Fruit fly (Drosophila melanogaster): ENCODE results near the gene Dtd.

Gene Dtd

DNA sequence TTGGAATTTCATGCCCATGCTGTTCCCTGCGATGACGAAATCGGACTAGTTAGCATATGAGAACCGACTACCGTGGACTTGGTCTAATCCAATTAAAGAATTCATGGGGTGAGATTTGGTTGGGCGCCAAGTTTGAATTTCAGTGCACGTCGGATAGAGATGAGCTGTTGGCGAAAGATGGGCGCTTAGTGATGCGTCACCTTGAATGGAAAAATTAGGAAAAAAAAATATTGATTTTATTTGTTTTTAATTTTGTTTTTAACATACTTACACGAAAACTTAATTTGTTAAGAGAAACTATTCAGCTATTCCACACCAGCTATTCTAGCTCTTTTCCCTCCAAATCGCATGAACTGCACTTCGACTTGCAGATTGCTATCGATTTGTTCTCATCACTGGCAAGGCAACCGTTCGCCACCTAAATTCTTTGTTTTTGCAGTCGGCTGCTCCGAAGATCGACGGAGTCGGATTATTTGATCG lies 8.2 kb upstream of the Dtd start, which contains the start of the genes ninaG and Sptz (continued):
- peak; percentile 91 for TF ChIP-seq Sry-δ (GFP tag; optimal IDR thresholded peaks at IDR 0.05)
- TF ChIP-seq Mad (GFP tag; optimal IDR thresholded peaks at IDR 0.05), result peak; percentile 95
- TF ChIP-seq maf-S (GFP tag; optimal IDR thresholded peaks at IDR 0.05), result peak; percentile 92
- peak; percentile 67 for TF ChIP-seq CG7928 (GFP tag; optimal IDR thresholded peaks at IDR 0.05)
- TF ChIP-seq Nf-YC (tag; optimal IDR thresholded peaks at IDR 0.05), result no peak
- TF ChIP-seq CG17359 (tag; optimal IDR thresholded peaks at IDR 0.05), result peak; percentile 92
- TF ChIP-seq CG2202 (tag; optimal IDR thresholded peaks at IDR 0.05), result peak; percentile 80
- TF ChIP-seq CG16815 (GFP tag; optimal IDR thresholded peaks at IDR 0.05), result peak; percentile 91
- TF ChIP-seq Fer3 (tag; optimal IDR thresholded peaks at IDR 0.05), result peak; percentile 91
- TF ChIP-seq zen (tag; optimal IDR thresholded peaks at IDR 0.05), result peak; percentile 94
- peak; percentile 94 for TF ChIP-seq Camta (GFP tag; optimal IDR thresholded peaks at IDR 0.05)
- peak; percentile 67 for TF ChIP-seq CG11696 (GFP tag; IDR thresholded peaks at IDR 0.05)
- peak; percentile 94 for TF ChIP-seq CG12942 (GFP tag; optimal IDR thresholded peaks at IDR 0.05)
- TF ChIP-seq CG4617 (GFP tag; optimal IDR thresholded peaks at IDR 0.05; ENCODE audit: borderline replicate concordance), result peak; percentile 94
- peak; percentile 80 for TF ChIP-seq chm (GFP tag; IDR thresholded peaks at IDR 0.05)
- 0 out of 3 replicates have a peak, but pooled peaks have one; percentile 17 for TF ChIP-seq CG6791 (GFP tag; IDR thresholded peaks at IDR 0.05; ENCODE audit: partially characterized antibody)
- TF ChIP-seq dan (GFP tag; IDR thresholded peaks at IDR 0.05), result peak; percentile 84
- peak; percentile 87 for TF ChIP-seq CG15269 (tag; optimal IDR thresholded peaks at IDR 0.05)
- peak; percentile 91 for TF ChIP-seq CG3065 (GFP tag; optimal IDR thresholded peaks at IDR 0.05)
- peak; percentile 85 for TF ChIP-seq oc (tag; optimal IDR thresholded peaks at IDR 0.05)
- peak; percentile 93 for TF ChIP-seq CG7372 (GFP tag; IDR thresholded peaks at IDR 0.05)
- no peak for TF ChIP-seq Tbp (GFP tag; optimal IDR thresholded peaks at IDR 0.05)
- TF ChIP-seq br (optimal IDR thresholded peaks at IDR 0.05), result no peak
- TF ChIP-seq Hmx (GFP tag; optimal IDR thresholded peaks at IDR 0.05), result peak; percentile 87
- peak; percentile 95 for TF ChIP-seq CG4424 (GFP tag; optimal IDR thresholded peaks at IDR 0.05)
- TF ChIP-seq Xbp1 (GFP tag; optimal IDR thresholded peaks at IDR 0.05), result peak; percentile 97
- peak; percentile 56 for TF ChIP-seq CG8359 (GFP tag; optimal IDR thresholded peaks at IDR 0.05; ENCODE audit: borderline replicate concordance)
- peak; percentile 70; the same call in 1 of the 2 replicates for TF ChIP-seq Poxn (GFP tag; IDR thresholded peaks at IDR 0.05)
- TF ChIP-seq CG3995 (GFP tag; optimal IDR thresholded peaks at IDR 0.05), result peak; percentile 56
- TF ChIP-seq CG31365 (tag; optimal IDR thresholded peaks at IDR 0.05), result peak; percentile 6
- peak; percentile 81; the same call in 1 of the 3 replicates for TF ChIP-seq C15 (GFP tag; IDR thresholded peaks at IDR 0.05)
- peak; percentile 94 for TF ChIP-seq dmrt11E (tag; optimal IDR thresholded peaks at IDR 0.05)
- peak; percentile 97 for TF ChIP-seq lmd (GFP tag; IDR thresholded peaks at IDR 0.05)
- TF ChIP-seq Mes4 (GFP tag; optimal IDR thresholded peaks at IDR 0.05), result peak; percentile 86
- TF ChIP-seq CG10147 (GFP tag; optimal IDR thresholded peaks at IDR 0.05), result no peak
- TF ChIP-seq nerfin-1 (tag; optimal IDR thresholded peaks at IDR 0.05), result peak; percentile 84
- peak; percentile 83 for TF ChIP-seq CG3407 (GFP tag; optimal IDR thresholded peaks at IDR 0.05)
- peak; percentile 88 for TF ChIP-seq Awh (GFP tag; IDR thresholded peaks at IDR 0.05)
- peak; percentile 94 for TF ChIP-seq bcd (GFP tag; optimal IDR thresholded peaks at IDR 0.05)
- TF ChIP-seq stc (GFP tag; IDR thresholded peaks at IDR 0.05), result peak; percentile 88
- peak; percentile 94 for TF ChIP-seq Abd-B (GFP tag; optimal IDR thresholded peaks at IDR 0.05)
- no peak for TF ChIP-seq pros (GFP tag; optimal IDR thresholded peaks at IDR 0.05)
- TF ChIP-seq fd64A (GFP tag; optimal IDR thresholded peaks at IDR 0.05), result peak; percentile 21
- peak; percentile 94 for TF ChIP-seq pnt (GFP tag; optimal IDR thresholded peaks at IDR 0.05)
- TF ChIP-seq Gsc (GFP tag; IDR thresholded peaks at IDR 0.05), result peak; percentile 81
- TF ChIP-seq CG18599 (GFP tag; optimal IDR thresholded peaks at IDR 0.05), result peak; percentile 91
- no peak for TF ChIP-seq sd (tag; optimal IDR thresholded peaks at IDR 0.05)
- TF ChIP-seq HmgD (GFP tag; optimal IDR thresholded peaks at IDR 0.05), result peak; percentile 86
- peak; percentile 90 for TF ChIP-seq emc (GFP tag; optimal IDR thresholded peaks at IDR 0.05)
- TF ChIP-seq CG4854 (GFP tag; optimal IDR thresholded peaks at IDR 0.05), result no peak
- peak; percentile 78 for TF ChIP-seq cwo (GFP tag; optimal IDR thresholded peaks at IDR 0.05)

Measured in whole organism, embryonic.